Worm (Caenorhabditis elegans) whole organism, L2 larva: Measurements from ENCODE around the gene F35E8.1.

Experiments used
- ama-1 ChIP-seq: fragments of 150-350 bp; optimal IDR thresholded peaks from 2 replicates; lab custom pipeline; 2018; ENCODE audit warnings: inconsistent platforms
- ceh-82 ChIP-seq: fragments of 150-350 bp; optimal IDR thresholded peaks from 2 replicates; lab custom pipeline; 2014; ENCODE audit warnings: missing biosample characterization, missing genetic modification characterization
- egl-27 ChIP-seq: sonication (generic microtip); optimal IDR thresholded peaks from 3 replicates; lab custom pipeline; 2017; ENCODE audit warnings: missing biosample characterization, missing genetic modification reagents, missing genetic modification characterization
- elt-3 ChIP-seq: sonication (generic microtip); optimal IDR thresholded peaks from 2 replicates; lab custom pipeline; 2017; ENCODE audit warnings: missing biosample characterization, missing genetic modification characterization
- lin-13 ChIP-seq: fragments of 150-350 bp; optimal IDR thresholded peaks from 2 replicates; lab custom pipeline; 2014; ENCODE audit warnings: missing biosample characterization, missing genetic modification reagents, missing genetic modification characterization
- mab-5 ChIP-seq: fragments of 150-350 bp; optimal IDR thresholded peaks from 2 replicates; lab custom pipeline; 2014; ENCODE audit warnings: missing biosample characterization, missing genetic modification characterization
- nhr-11 ChIP-seq: fragments of 150-350 bp; optimal IDR thresholded peaks from 2 replicates; lab custom pipeline; 2014; ENCODE audit warnings: missing biosample characterization, missing genetic modification characterization
- nhr-23 ChIP-seq: fragments of 150-350 bp; optimal IDR thresholded peaks from 2 replicates; lab custom pipeline; 2014; ENCODE audit warnings: missing biosample characterization, missing genetic modification reagents, missing genetic modification characterization
- nhr-237 ChIP-seq: fragments of 150-350 bp; optimal IDR thresholded peaks from 2 replicates; lab custom pipeline; 2014; ENCODE audit warnings: missing biosample characterization, missing genetic modification characterization

- TF ChIP-seq ceh-82 (no peak), ama-1 (no peak), mab-5 (tag; lab: Kevin White, UChicago) (no peak), nhr-237 (tag; lab: Kevin White, UChicago) (no peak), egl-27 (tag; lab: Kevin White, UChicago) (no peak), nhr-23 (tag; lab: Kevin White, UChicago) (no peak), nhr-11 (no peak), elt-3 (tag; lab: Kevin White, UChicago) (no peak), lin-13 (GFP tag; lab: Kevin White, UChicago) (no peak)
Measured at ce11 chrV:15920273-15920672, 14.8 kb upstream of the F35E8.1 start, which contains the start of gene F35E8.10.
